Fruit fly (Drosophila melanogaster) whole organism, adult: Measurements from ENCODE around the gene CG14015.

ENCODE experiments used
- CG11617 ChIP-seq: fragments of 200-800 bp; sonication (Bioruptor generic); optimal IDR thresholded peaks from 2 replicates; lab custom pipeline; 2017; ENCODE audit warnings: mild to moderate bottlenecking, missing biosample characterization, missing genetic modification reagents, missing genetic modification characterization
- CG12768 ChIP-seq: fragments of 200-800 bp; sonication (Bioruptor generic); optimal IDR thresholded peaks from 2 replicates; lab custom pipeline; 2017; ENCODE audit warnings: missing biosample characterization, missing genetic modification characterization, mild to moderate bottlenecking, moderate library complexity, missing genetic modification reagents
- CG14711 ChIP-seq: fragments of 200-800 bp; sonication (Bioruptor generic); optimal IDR thresholded peaks from 2 replicates; lab custom pipeline; 2018; ENCODE audit warnings: missing biosample characterization, mild to moderate bottlenecking, missing genetic modification characterization, moderate library complexity
- CG1620 ChIP-seq: fragments of 200-800 bp; sonication (Bioruptor generic); optimal IDR thresholded peaks from 2 replicates; lab custom pipeline; 2016; ENCODE audit warnings: missing biosample characterization, missing genetic modification characterization
- CG33017 ChIP-seq: fragments of 200-800 bp; sonication (Bioruptor generic); optimal IDR thresholded peaks from 2 replicates; lab custom pipeline; 2018; ENCODE audit warnings: missing biosample characterization, mild to moderate bottlenecking, missing genetic modification characterization, moderate library complexity
- CG5204 ChIP-seq: fragments of 200-800 bp; sonication (Bioruptor generic); optimal IDR thresholded peaks from 2 replicates; lab custom pipeline; 2016; ENCODE audit warnings: missing biosample characterization, missing genetic modification characterization
- CG7045 ChIP-seq: fragments of 200-800 bp; sonication (Bioruptor generic); optimal IDR thresholded peaks from 2 replicates; lab custom pipeline; 2017; ENCODE audit warnings: missing biosample characterization, mild to moderate bottlenecking, missing genetic modification characterization
- CG7101 ChIP-seq: fragments of 200-800 bp; sonication (Bioruptor generic); optimal IDR thresholded peaks from 2 replicates; lab custom pipeline; 2018; ENCODE audit warnings: missing biosample characterization, mild to moderate bottlenecking, missing genetic modification characterization, moderate library complexity
- Clk ChIP-seq: fragments of 200-800 bp; sonication (Bioruptor generic); optimal IDR thresholded peaks from 2 replicates; lab custom pipeline; 2017; ENCODE audit warnings: missing biosample characterization, missing genetic modification characterization
- Crg-1 ChIP-seq: fragments of 200-800 bp; sonication (Bioruptor generic); optimal IDR thresholded peaks from 2 replicates; lab custom pipeline; 2016; ENCODE audit warnings: missing biosample characterization, missing genetic modification characterization
- Hr96 ChIP-seq: fragments of 200-800 bp; sonication (Bioruptor generic); optimal IDR thresholded peaks from 2 replicates; lab custom pipeline; 2016; ENCODE audit warnings: missing biosample characterization, missing genetic modification characterization
- Mnt ChIP-seq: fragments of 200-800 bp; sonication (Bioruptor generic); optimal IDR thresholded peaks from 2 replicates; lab custom pipeline; 2016; ENCODE audit warnings: missing biosample characterization, mild to moderate bottlenecking, missing genetic modification characterization
- bab1 ChIP-seq: fragments of 200-800 bp; sonication (Bioruptor generic); optimal IDR thresholded peaks from 3 replicates; lab custom pipeline; 2019; ENCODE audit warnings: missing biosample characterization, mild to moderate bottlenecking, missing genetic modification characterization, moderate library complexity
- cic ChIP-seq: fragments of 200-800 bp; sonication (Bioruptor generic); optimal IDR thresholded peaks from 2 replicates; lab custom pipeline; 2017; ENCODE audit warnings: missing biosample characterization, mild to moderate bottlenecking, missing genetic modification characterization, moderate library complexity
- cnc ChIP-seq, 2 experiments: fragments of >200 bp; optimal IDR thresholded peaks; 2 replicates each; lab custom pipeline; 2017
- kay ChIP-seq: fragments of 200-800 bp; sonication (Bioruptor generic); peaks from one replicate; lab custom pipeline; 2016; ENCODE audit warnings: missing biosample characterization, missing genetic modification characterization, borderline replicate concordance
- ovo ChIP-seq: fragments of 200-800 bp; sonication (Bioruptor generic); optimal IDR thresholded peaks from 2 replicates; lab custom pipeline; 2016; ENCODE audit warnings: missing biosample characterization, missing genetic modification characterization
- pad ChIP-seq: fragments of 200-800 bp; sonication (Bioruptor generic); optimal IDR thresholded peaks from 3 replicates; lab custom pipeline; 2017; ENCODE audit warnings: missing biosample characterization, missing genetic modification characterization, mild to moderate bottlenecking, moderate library complexity, missing genetic modification reagents
- tj ChIP-seq: fragments of 200-800 bp; sonication (Bioruptor generic); optimal IDR thresholded peaks from 3 replicates; lab custom pipeline; 2017; ENCODE audit warnings: missing biosample characterization, mild to moderate bottlenecking, missing genetic modification characterization, moderate library complexity
- toe ChIP-seq: fragments of 200-800 bp; sonication (Bioruptor generic); optimal IDR thresholded peaks from 2 replicates; lab custom pipeline; 2016; ENCODE audit warnings: missing biosample characterization, missing genetic modification characterization

CG14015 gene

DNA sequence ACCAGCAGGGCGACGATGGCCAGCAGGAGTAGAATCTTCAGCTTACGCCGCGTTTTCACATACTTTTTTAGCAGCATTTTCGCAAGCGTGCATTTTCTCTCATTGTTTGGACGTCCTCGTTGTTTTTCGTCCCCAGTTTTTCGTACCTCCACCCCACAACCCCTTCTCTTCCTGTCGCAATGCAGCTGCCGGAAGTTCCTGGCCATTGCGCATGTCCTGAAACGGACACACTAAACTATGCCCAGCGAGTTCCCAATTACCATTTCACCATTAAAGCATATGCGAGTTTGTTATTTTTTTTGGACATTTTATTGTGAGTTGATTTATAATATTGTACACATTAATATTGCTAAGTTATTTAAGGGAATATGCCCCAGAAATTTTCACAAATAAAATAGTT, at the start of gene CG14015:
TSS of gene CG14015 (minus strand) at position 163 of the 400 bp plus-strand sequence.
- TF ChIP-seq Hr96 (no peak), pad (GFP tag; lab: Kevin White, UChicago) (no peak), CG1620 (GFP tag; lab: Kevin White, UChicago) (no peak), cic (no peak), toe (GFP tag; lab: Kevin White, UChicago) (no peak), Mnt (GFP tag; lab: Kevin White, UChicago) (no peak), ovo (GFP tag; lab: Kevin White, UChicago) (no peak), Crg-1 (GFP tag; lab: Kevin White, UChicago) (no peak), CG5204 (no peak), tj (no peak), CG7101 (tag; lab: Kevin White, UChicago) (no peak)

DNA sequence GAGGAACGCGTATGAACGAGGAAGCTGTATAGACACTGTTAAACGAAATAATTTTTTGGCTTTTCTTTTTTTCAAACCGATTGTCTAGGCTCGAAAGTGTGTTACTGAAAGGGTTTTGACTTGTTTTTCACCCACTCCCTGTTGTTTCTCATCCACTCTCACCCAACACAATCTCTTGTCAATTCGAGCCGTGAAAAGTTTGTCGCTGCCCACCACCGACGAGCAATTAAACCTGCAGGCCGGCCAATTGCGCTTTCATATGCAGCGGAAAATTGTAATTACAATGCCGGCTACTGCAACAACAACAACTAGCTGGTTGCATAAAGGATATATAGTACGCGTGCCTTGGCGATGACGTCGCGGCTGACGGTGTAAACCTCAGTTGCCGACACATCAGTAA, 49.3 kb upstream of the CG14015 start, which contains the start of gene CG7251:
TSS of gene CG7251 (minus strand) at position 101 of the 400 bp plus-strand sequence.
- TF ChIP-seq bab1 (GFP tag; lab: Kevin White, UChicago) (no peak), CG11617 (GFP tag; lab: Kevin White, UChicago) (no peak), Hr96 (no peak), ovo (GFP tag; lab: Kevin White, UChicago) (no peak), Crg-1 (GFP tag; lab: Kevin White, UChicago) (no peak), CG14711 (no peak), CG12768 (no peak), CG1620 (GFP tag; lab: Kevin White, UChicago) (no peak), CG7101 (tag; lab: Kevin White, UChicago) (no peak), CG33017 (tag; lab: Kevin White, UChicago) (no peak), Mnt (GFP tag; lab: Kevin White, UChicago) (no peak), CG5204 (no peak), Clk (GFP tag; lab: Kevin White, UChicago) (no peak), toe (GFP tag; lab: Kevin White, UChicago) (no peak), CG7045 (GFP tag; lab: Kevin White, UChicago) (no peak)

- TF ChIP-seq CG14711 = no peak
- no peak for TF ChIP-seq cnc (optimal IDR thresholded peaks at IDR 0.05; lab: Kevin White, UChicago)
- no peak for TF ChIP-seq CG12768
- TF ChIP-seq ovo (GFP tag; lab: Kevin White, UChicago) = no peak
- no peak for TF ChIP-seq cic
- no peak for TF ChIP-seq CG33017 (tag; lab: Kevin White, UChicago)
- no peak for TF ChIP-seq toe (GFP tag; lab: Kevin White, UChicago)
- TF ChIP-seq CG11617 (GFP tag; lab: Kevin White, UChicago) = no peak
- TF ChIP-seq Hr96 = no peak
- no peak for TF ChIP-seq pad (GFP tag; lab: Kevin White, UChicago)
- no peak for TF ChIP-seq kay
- no peak for TF ChIP-seq Mnt (GFP tag; lab: Kevin White, UChicago)
- TF ChIP-seq tj = no peak
- TF ChIP-seq CG5204 = no peak
- no peak for TF ChIP-seq bab1 (GFP tag; lab: Kevin White, UChicago)
- no peak for TF ChIP-seq CG7045 (GFP tag; lab: Kevin White, UChicago)
- no peak for TF ChIP-seq CG7101 (tag; lab: Kevin White, UChicago)
- TF ChIP-seq Clk (GFP tag; lab: Kevin White, UChicago) = no peak
- TF ChIP-seq CG1620 (GFP tag; lab: Kevin White, UChicago) = no peak
- TF ChIP-seq Crg-1 (GFP tag; lab: Kevin White, UChicago) = no peak
Observed at dm6 chr2L:5581016-5581415, 42.0 kb upstream of the CG14015 start, which contains the start of gene CG14011. TSS of gene CG14011 (minus strand) at chr2L:5581116.

DNA sequence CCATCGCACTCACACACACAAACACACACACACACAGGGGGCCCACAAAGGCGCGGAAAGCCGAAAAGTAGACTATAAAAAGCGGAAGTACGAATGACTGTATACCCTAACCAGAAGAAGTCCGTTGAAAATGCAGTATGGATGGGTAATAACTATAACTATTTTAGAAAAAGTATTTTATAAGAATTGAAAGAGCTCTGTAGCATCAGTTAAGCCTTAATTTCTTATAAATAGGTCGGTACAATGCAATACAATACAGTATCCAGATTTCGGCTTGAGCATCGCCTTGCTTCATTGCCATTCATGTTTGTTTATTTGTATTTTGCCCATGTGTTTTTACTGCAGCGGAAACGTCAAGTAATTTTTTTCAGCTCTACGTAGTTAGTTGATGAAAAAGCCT, 30.5 kb upstream of the CG14015 start:
- no peak for TF ChIP-seq cic
- TF ChIP-seq CG14711 = no peak
- no peak for TF ChIP-seq cnc (optimal IDR thresholded peaks at IDR 0.05; lab: Kevin White, UChicago)
- no peak for TF ChIP-seq CG12768
- no peak for TF ChIP-seq pad (GFP tag; lab: Kevin White, UChicago)
- TF ChIP-seq CG5204 = no peak
- no peak for TF ChIP-seq CG1620 (GFP tag; lab: Kevin White, UChicago)
- no peak for TF ChIP-seq tj
- no peak for TF ChIP-seq toe (GFP tag; lab: Kevin White, UChicago)

- TF ChIP-seq CG14711 = peak; percentile 11
- no peak for TF ChIP-seq cnc (optimal IDR thresholded peaks at IDR 0.05; lab: Kevin White, UChicago)
Observed at dm6 chr2L:5567103-5567502, 28.1 kb upstream of the CG14015 start.

DNA sequence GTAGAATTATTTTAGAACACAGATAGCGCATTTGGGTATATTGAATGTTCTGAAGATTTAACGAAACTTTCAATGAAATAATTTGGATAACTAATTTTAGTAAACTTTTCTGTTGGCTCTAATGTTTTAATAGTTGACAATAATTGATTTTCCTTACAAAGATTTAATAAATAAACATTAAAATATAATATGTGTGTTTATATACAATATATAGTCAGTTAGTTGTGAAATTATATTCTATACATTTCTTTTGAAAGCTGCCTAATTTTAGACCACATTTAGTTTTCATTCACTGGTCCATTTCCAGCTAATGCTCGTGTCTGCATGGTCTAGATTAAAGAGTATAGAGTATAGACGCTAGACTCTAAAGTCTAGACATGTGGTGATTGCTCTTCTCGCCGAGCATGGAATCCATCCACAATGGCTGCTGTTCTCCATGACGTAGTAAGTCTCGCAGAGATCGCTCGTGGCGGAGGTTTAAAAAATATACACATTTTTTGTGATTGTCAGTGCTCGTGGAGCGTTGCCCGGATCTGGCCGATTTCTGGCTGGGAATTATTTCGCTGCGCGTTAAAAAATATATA, 19.9 kb upstream of the CG14015 start, which contains the start of gene GluRIIB:
TSS of gene GluRIIB (plus strand) at position 534 of the 584 bp plus-strand sequence.
- no peak for TF ChIP-seq CG7101 (tag; lab: Kevin White, UChicago)
- TF ChIP-seq CG12768 = no peak
- no peak for TF ChIP-seq cnc (optimal IDR thresholded peaks at IDR 0.05; lab: Kevin White, UChicago)

- TF ChIP-seq CG33017 (tag; lab: Kevin White, UChicago) = no peak
- no peak for TF ChIP-seq cic
- no peak for TF ChIP-seq cnc (optimal IDR thresholded peaks at IDR 0.05; lab: Kevin White, UChicago)
- no peak for TF ChIP-seq kay
- TF ChIP-seq CG7045 (GFP tag; lab: Kevin White, UChicago) = no peak
- no peak for TF ChIP-seq Hr96
- no peak for TF ChIP-seq bab1 (GFP tag; lab: Kevin White, UChicago)
- no peak for TF ChIP-seq pad (GFP tag; lab: Kevin White, UChicago)
- no peak for TF ChIP-seq Clk (GFP tag; lab: Kevin White, UChicago)
- TF ChIP-seq CG5204 = no peak
- no peak for TF ChIP-seq CG7101 (tag; lab: Kevin White, UChicago)
- TF ChIP-seq Mnt (GFP tag; lab: Kevin White, UChicago) = no peak
- no peak for TF ChIP-seq ovo (GFP tag; lab: Kevin White, UChicago)
- no peak for TF ChIP-seq Crg-1 (GFP tag; lab: Kevin White, UChicago)
- no peak for TF ChIP-seq CG12768
- no peak for TF ChIP-seq CG14711
- TF ChIP-seq toe (GFP tag; lab: Kevin White, UChicago) = no peak
Observed at dm6 chr2L:5554818-5555217, 15.8 kb upstream of the CG14015 start, which contains the start of gene GluRIIA. TSS of gene GluRIIA (plus strand) at chr2L:5555072.
